Fruit fly (Drosophila melanogaster): ENCODE results near the gene Eh.

DNA sequence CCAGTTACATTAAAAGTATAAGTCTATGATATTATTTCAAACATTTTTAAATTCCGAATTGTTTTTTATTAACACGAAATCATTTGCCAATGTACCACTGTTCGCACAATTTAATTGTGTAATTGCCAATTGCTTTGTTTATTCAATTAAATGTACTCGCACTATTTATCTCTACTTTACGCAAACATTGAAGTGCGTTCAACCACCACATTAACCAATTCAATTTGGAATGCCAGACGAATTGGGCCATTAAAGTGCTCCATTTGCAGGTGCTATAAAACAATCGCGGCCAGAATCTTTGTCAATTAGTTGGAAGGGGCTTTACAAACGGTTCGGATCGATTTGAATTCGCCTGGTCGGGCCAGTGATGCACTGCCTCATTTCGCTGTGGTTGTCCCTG lies 37.9 kb downstream of the Eh start, which contains the start of gene CG5863:
- no peak for TF ChIP-seq CG6792 (GFP tag; optimal IDR thresholded peaks at IDR 0.05)
- no peak for TF ChIP-seq net (GFP tag; optimal IDR thresholded peaks at IDR 0.05)
- no peak for TF ChIP-seq CG10669 (GFP tag; optimal IDR thresholded peaks at IDR 0.05)
- TF ChIP-seq CG16779 (tag; optimal IDR thresholded peaks at IDR 0.05) = no peak
- TF ChIP-seq CG15336 (GFP tag; IDR thresholded peaks at IDR 0.05) = no peak
- no peak for TF ChIP-seq CG11294 (GFP tag; IDR thresholded peaks at IDR 0.05)
- TF ChIP-seq lz (GFP tag; optimal IDR thresholded peaks at IDR 0.05) = no peak
- TF ChIP-seq CG4318 (GFP tag; optimal IDR thresholded peaks at IDR 0.05) = no peak
- TF ChIP-seq CG31627 (GFP tag; optimal IDR thresholded peaks at IDR 0.05) = no peak
- no peak for TF ChIP-seq CG7368 (GFP tag; optimal IDR thresholded peaks at IDR 0.05)
- no peak for TF ChIP-seq Hr39 (GFP tag; optimal IDR thresholded peaks at IDR 0.05)
- no peak for TF ChIP-seq fkh (GFP tag; optimal IDR thresholded peaks at IDR 0.05)

All from whole organism, prepupa.